Worm (Caenorhabditis elegans): ENCODE measurements around the gene sul-1.

- TF ChIP-seq nhr-25 (tag; optimal IDR thresholded peaks at IDR 0.05) (no peak), nhr-11 (tag; optimal IDR thresholded peaks at IDR 0.05) (no peak), elt-3 (tag; optimal IDR thresholded peaks at IDR 0.05) (no peak), nhr-77 (tag; optimal IDR thresholded peaks at IDR 0.05) (no peak)
Observed at ce11 chrX:3258842-3259241, 11.9 kb downstream of the sul-1 start, which contains the start of gene lbp-1.
